Worm (Caenorhabditis elegans): ENCODE results near the gene C14A6.5.

The C14A6.5 gene

DNA sequence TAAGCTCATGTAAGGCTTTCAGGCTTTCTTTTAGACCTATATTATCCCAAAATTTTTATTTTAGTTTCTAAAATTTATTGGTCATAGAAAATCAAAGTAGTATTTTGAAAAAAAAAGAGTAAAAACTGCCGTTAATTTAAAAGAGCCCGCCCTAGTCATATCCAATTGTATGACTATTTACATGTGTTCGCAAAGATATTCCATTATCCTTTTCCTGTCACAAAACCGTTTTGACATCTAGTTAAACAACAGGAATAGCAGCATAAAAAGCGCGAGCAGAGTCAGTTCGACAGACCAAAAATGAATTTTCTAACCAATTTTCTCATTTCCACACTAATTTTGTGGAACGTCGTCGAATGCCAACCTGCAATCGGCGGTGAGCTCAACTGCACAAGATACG lies 30.3 kb upstream of the C14A6.5 start, which contains the start of gene F16H6.3:
F16H6.3 (plus strand) TSS at position 301 of the 400 bp plus-strand sequence.
- TF ChIP-seq nhr-85 (tag) = no peak
- TF ChIP-seq nhr-20 (tag; optimal IDR thresholded peaks at IDR 0.05) = no peak
- TF ChIP-seq lin-13 (GFP tag; optimal IDR thresholded peaks at IDR 0.05) = no peak

- TF ChIP-seq nhr-90 (tag; optimal IDR thresholded peaks at IDR 0.05; ENCODE audit: poor library complexity) (peak; percentile 2), snu-23 (GFP tag; optimal IDR thresholded peaks at IDR 0.05) (no peak), elt-2 (tag; optimal IDR thresholded peaks at IDR 0.05) (peak; percentile 88), lin-14 (GFP tag; optimal IDR thresholded peaks at IDR 0.05) (no peak), efl-1 (optimal IDR thresholded peaks at IDR 0.05) (no peak), efl-1 (GFP tag; optimal IDR thresholded peaks at IDR 0.05 in 1 of 2) (peak in 1 of 2 experiments; percentile 8)
These were observed 26.5 kb upstream of the C14A6.5 start, which contains the start of gene clec-42 for ce11 chrV:18191128-18191527. Gene clec-42 (plus strand): TSS chrV:18191412.

DNA sequence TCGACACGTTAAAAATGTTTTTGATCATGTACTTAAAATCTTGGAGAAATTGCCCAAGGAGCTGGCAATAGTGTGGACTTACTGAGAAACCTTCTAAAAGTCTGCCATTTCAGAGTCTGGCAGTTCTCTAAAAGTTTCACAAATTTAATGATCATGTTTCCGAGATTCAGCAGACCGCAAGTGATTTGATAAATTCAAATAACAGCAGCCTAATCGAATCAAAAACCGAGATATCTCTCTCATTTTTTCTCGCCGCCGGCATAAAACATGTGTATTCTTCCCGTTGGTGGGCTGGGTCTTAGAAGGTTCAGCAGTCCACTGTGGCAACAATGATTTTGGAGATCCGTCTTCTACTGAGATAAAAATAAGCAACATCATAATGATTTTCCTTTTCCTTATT lies 24.5 kb upstream of the C14A6.5 start, which contains the start of gene clec-246:
clec-246 (plus strand) TSS at position 301 of the 400 bp plus-strand sequence.
- no peak for TF ChIP-seq efl-3 (GFP tag; optimal IDR thresholded peaks at IDR 0.05)
- no peak for TF ChIP-seq unc-98 (GFP tag; IDR thresholded peaks at IDR 0.05)
- TF ChIP-seq efl-1 (optimal IDR thresholded peaks at IDR 0.05) = no peak
- no peak for TF ChIP-seq efl-1 (GFP tag; optimal IDR thresholded peaks at IDR 0.05 in 1 of 2)
- TF ChIP-seq nhr-71 (tag; optimal IDR thresholded peaks at IDR 0.05) = no peak
- TF ChIP-seq ets-5 (GFP tag; IDR thresholded peaks at IDR 0.05) = no peak
- no peak for TF ChIP-seq nhr-76 (tag; optimal IDR thresholded peaks at IDR 0.05)
- no peak for TF ChIP-seq ama-1 (optimal IDR thresholded peaks at IDR 0.05)
- no peak for TF ChIP-seq nhr-11 (tag; optimal IDR thresholded peaks at IDR 0.05)
- no peak for TF ChIP-seq nhr-84 (tag; optimal IDR thresholded peaks at IDR 0.05)
- no peak for TF ChIP-seq nhr-19 (GFP tag; conservative IDR thresholded peaks at IDR 0.05)
- no peak for TF ChIP-seq dsc-1 (tag; optimal IDR thresholded peaks at IDR 0.05)
- TF ChIP-seq mdl-1 (tag; optimal IDR thresholded peaks at IDR 0.05) = no peak
- TF ChIP-seq mep-1 (tag; optimal IDR thresholded peaks at IDR 0.05) = no peak
- TF ChIP-seq tbx-2 (tag; optimal IDR thresholded peaks at IDR 0.05) = no peak
- no peak for TF ChIP-seq nhr-90 (tag; optimal IDR thresholded peaks at IDR 0.05; ENCODE audit: poor library complexity)
- TF ChIP-seq nhr-77 (tag; optimal IDR thresholded peaks at IDR 0.05) = no peak
- no peak for TF ChIP-seq ces-1 (GFP tag; optimal IDR thresholded peaks at IDR 0.05)

DNA sequence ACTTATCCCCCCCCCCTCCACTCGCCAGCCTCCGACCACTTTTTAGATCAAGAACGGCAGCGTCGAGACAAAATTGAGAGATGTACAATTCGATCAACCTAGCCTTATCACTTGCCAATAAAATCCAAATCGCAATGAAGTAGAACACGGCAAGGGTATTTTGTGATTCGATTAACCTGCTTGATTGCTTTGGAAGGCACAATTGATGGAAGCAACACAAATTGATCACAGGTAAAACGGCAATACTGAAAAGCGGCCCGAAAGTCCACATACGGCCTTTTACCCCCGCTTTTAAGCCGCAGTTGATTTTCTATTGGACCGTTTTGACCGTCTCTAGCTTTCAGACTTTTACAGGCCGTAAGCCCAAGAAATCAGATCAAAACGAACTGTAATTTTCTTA lies 23.7 kb upstream of the C14A6.5 start, which contains the start of gene clec-245:
clec-245 (minus strand) TSS at position 101 of the 400 bp plus-strand sequence.
- TF ChIP-seq nhr-85 (tag) = peak; percentile 60
- no peak for TF ChIP-seq nhr-84 (tag; optimal IDR thresholded peaks at IDR 0.05)

DNA sequence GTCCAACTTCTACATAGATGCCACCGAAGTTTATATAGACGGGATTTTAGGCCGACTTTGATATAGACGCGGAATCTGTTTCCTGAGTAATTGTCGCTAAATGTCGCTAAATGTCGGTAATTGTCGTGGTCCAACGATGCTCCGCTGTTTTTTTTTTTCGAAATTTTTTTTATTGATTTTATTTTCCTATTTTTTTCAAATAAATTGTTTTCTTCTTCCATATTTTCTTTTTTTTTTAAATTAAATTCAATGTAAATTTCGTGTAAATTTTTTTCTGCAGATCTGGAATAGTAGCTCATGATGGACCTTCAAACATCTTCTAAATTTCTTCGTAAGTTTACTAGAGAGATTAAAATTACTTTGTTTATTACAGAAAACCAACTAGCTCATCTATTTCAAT lies 20.3 kb upstream of the C14A6.5 start, which contains the start of gene C31G12.3:
C31G12.3 (plus strand) TSS at position 301 of the 400 bp plus-strand sequence.
- TF ChIP-seq swsn-7 (tag; optimal IDR thresholded peaks at IDR 0.05) (no peak), aha-1 (tag; optimal IDR thresholded peaks at IDR 0.05) (no peak), hpl-2 (GFP tag; optimal IDR thresholded peaks at IDR 0.05) (no peak), nhr-20 (tag; optimal IDR thresholded peaks at IDR 0.05) (no peak), nhr-77 (tag; optimal IDR thresholded peaks at IDR 0.05) (no peak), hlh-17 (GFP tag; optimal IDR thresholded peaks at IDR 0.05; ENCODE audit: borderline replicate concordance) (no peak)

- TF ChIP-seq lin-35 (GFP tag; optimal IDR thresholded peaks at IDR 0.05) (no peak), C34B4.2 (tag; optimal IDR thresholded peaks at IDR 0.05) (no peak), egl-13 (tag; optimal IDR thresholded peaks at IDR 0.05) (no peak), C04F5.9 (tag; optimal IDR thresholded peaks at IDR 0.05) (no peak), isw-1 (GFP tag; IDR thresholded peaks at IDR 0.05) (no peak), mab-9 (GFP tag; IDR thresholded peaks at IDR 0.05) (no peak), ceh-90 (tag; optimal IDR thresholded peaks at IDR 0.05) (no peak), ets-5 (GFP tag; IDR thresholded peaks at IDR 0.05) (no peak), lsy-2 (tag; optimal IDR thresholded peaks at IDR 0.05) (no peak), unc-86 (tag; optimal IDR thresholded peaks at IDR 0.05) (no peak), unc-98 (GFP tag; IDR thresholded peaks at IDR 0.05) (no peak), pqm-1 (tag; optimal IDR thresholded peaks at IDR 0.05) (no peak), sptf-1 (tag; optimal IDR thresholded peaks at IDR 0.05) (no peak), ceh-8 (GFP tag; optimal IDR thresholded peaks at IDR 0.05) (no peak)
These were observed 15.0 kb upstream of the C14A6.5 start, which contains the start of gene C31G12.1 for ce11 chrV:18179663-18180062. Gene C31G12.1 (plus strand): TSS chrV:18179963.
